Fruit fly (Drosophila melanogaster) whole organism, embryonic: Measurements from ENCODE around the gene Slh.

Experiments
- ATbp ChIP-seq: fragments of 200-800 bp; sonication (Bioruptor generic); optimal IDR thresholded peaks from 2 replicates; lab custom pipeline; 2017; ENCODE audit warnings: missing biosample characterization, mild to moderate bottlenecking, missing genetic modification characterization, missing genetic modification reagents
- Ada2b ChIP-seq: fragments of 200-800 bp; sonication (Bioruptor generic); IDR thresholded peaks from 2 replicates; pipeline ENCODE4 v1.3.6; 2022; ENCODE audit warnings: missing biosample characterization, missing genetic modification characterization
- Aef1 ChIP-seq: fragments of 200-800 bp; sonication (Bioruptor generic); IDR thresholded peaks from 3 replicates; pipeline ENCODE4 v1.3.6; 2022; ENCODE audit warnings: missing biosample characterization, missing genetic modification characterization
- B-H2 ChIP-seq: fragments of 200-800 bp; sonication (Bioruptor generic); optimal IDR thresholded peaks from 2 replicates; lab custom pipeline; 2018; ENCODE audit warnings: missing biosample characterization, mild to moderate bottlenecking, missing genetic modification characterization
- Blimp-1 ChIP-seq: fragments of 200-800 bp; sonication (Bioruptor generic); optimal IDR thresholded peaks from 3 replicates; lab custom pipeline; 2018; ENCODE audit warnings: missing biosample characterization, missing genetic modification characterization, mild to moderate bottlenecking, moderate library complexity, missing genetic modification reagents
- CG11456 ChIP-seq: fragments of 200-800 bp; sonication (Bioruptor generic); IDR thresholded peaks from 3 replicates; pipeline ENCODE4 v1.3.6; 2022; ENCODE audit warnings: missing biosample characterization, missing genetic modification characterization
- CG12744 ChIP-seq: fragments of 200-800 bp; sonication (Bioruptor generic); optimal IDR thresholded peaks from 2 replicates; lab custom pipeline; 2016; ENCODE audit warnings: missing biosample characterization, missing genetic modification characterization
- CG12769 ChIP-seq: fragments of 200-800 bp; sonication (Bioruptor generic); optimal IDR thresholded peaks from 2 replicates; lab custom pipeline; 2019; ENCODE audit warnings: missing biosample characterization, mild to moderate bottlenecking, missing genetic modification characterization, moderate library complexity
- CG14014 ChIP-seq: fragments of 200-800 bp; sonication (Bioruptor generic); IDR thresholded peaks from 2 replicates; pipeline ENCODE4 v1.3.6; 2022; ENCODE audit warnings: missing biosample characterization, missing genetic modification characterization
- CG14965 ChIP-seq: fragments of 200-800 bp; sonication (Bioruptor generic); optimal IDR thresholded peaks from 2 replicates; lab custom pipeline; 2016; ENCODE audit warnings: missing biosample characterization, missing genetic modification characterization, borderline replicate concordance
- CG15601 ChIP-seq: fragments of 200-800 bp; sonication (Bioruptor generic); optimal IDR thresholded peaks from 3 replicates; lab custom pipeline; 2019; ENCODE audit warnings: missing biosample characterization, mild to moderate bottlenecking, missing genetic modification characterization, moderate library complexity
- CG1603 ChIP-seq: fragments of 200-800 bp; sonication (Bioruptor generic); optimal IDR thresholded peaks from 2 replicates; lab custom pipeline; 2019; ENCODE audit warnings: missing biosample characterization, mild to moderate bottlenecking, missing genetic modification characterization, moderate library complexity
- CG17186 ChIP-seq: fragments of 200-800 bp; sonication (Bioruptor generic); optimal IDR thresholded peaks from 3 replicates; lab custom pipeline; 2017; ENCODE audit warnings: missing biosample characterization, missing genetic modification reagents, missing genetic modification characterization
- CG2678 ChIP-seq: fragments of 200-800 bp; sonication (Bioruptor generic); optimal IDR thresholded peaks from 3 replicates; lab custom pipeline; 2019; ENCODE audit warnings: missing biosample characterization, mild to moderate bottlenecking, missing genetic modification characterization, moderate library complexity
- CG31441 ChIP-seq: fragments of 200-800 bp; sonication (Bioruptor generic); IDR thresholded peaks from 2 replicates; pipeline ENCODE4 v1.3.6; 2022; ENCODE audit warnings: missing biosample characterization, missing genetic modification characterization
- CG32532 ChIP-seq: fragments of 200-800 bp; sonication (Bioruptor generic); IDR thresholded peaks from 2 replicates; pipeline ENCODE4 v1.3.6; 2022; ENCODE audit warnings: missing biosample characterization, missing genetic modification characterization
- CG3281 ChIP-seq: fragments of 200-800 bp; sonication (Bioruptor generic); optimal IDR thresholded peaks from 3 replicates; lab custom pipeline; 2017; ENCODE audit warnings: missing biosample characterization, mild to moderate bottlenecking, missing genetic modification characterization
- CG3407 ChIP-seq: fragments of 200-800 bp; sonication (Bioruptor generic); optimal IDR thresholded peaks from 2 replicates; lab custom pipeline; 2018; ENCODE audit warnings: missing biosample characterization, mild to moderate bottlenecking, missing genetic modification characterization
- CG34224 ChIP-seq: fragments of 200-800 bp; sonication (Bioruptor generic); IDR thresholded peaks from 3 replicates; pipeline ENCODE4 v1.3.6; 2022; ENCODE audit warnings: missing biosample characterization, missing genetic modification characterization; ENCODE audit not compliant: partially characterized antibody
- CG34376 ChIP-seq: fragments of 200-800 bp; sonication (Bioruptor generic); optimal IDR thresholded peaks from 2 replicates; lab custom pipeline; 2018; ENCODE audit warnings: missing biosample characterization, mild to moderate bottlenecking, missing genetic modification characterization
- CG7963 ChIP-seq: fragments of 200-800 bp; sonication (Bioruptor generic); IDR thresholded peaks from 3 replicates; pipeline ENCODE4 v1.3.6; 2022; ENCODE audit warnings: missing biosample characterization, missing genetic modification characterization; ENCODE audit not compliant: partially characterized antibody
- CoRest ChIP-seq: fragments of 200-800 bp; sonication (Bioruptor generic); optimal IDR thresholded peaks from 3 replicates; lab custom pipeline; 2018; ENCODE audit warnings: missing biosample characterization, mild to moderate bottlenecking, missing genetic modification characterization, moderate library complexity
- Drgx ChIP-seq: fragments of 200-800 bp; sonication (Bioruptor generic); IDR thresholded peaks from 2 replicates; pipeline ENCODE4 v1.3.6; 2022; ENCODE audit warnings: missing biosample characterization, missing genetic modification characterization
- Fer3 ChIP-seq: fragments of 200-800 bp; sonication (Bioruptor generic); optimal IDR thresholded peaks from 2 replicates; lab custom pipeline; 2018; ENCODE audit warnings: missing biosample characterization, mild to moderate bottlenecking, missing genetic modification characterization, moderate library complexity
- Gug ChIP-seq: fragments of 200-800 bp; sonication (Bioruptor generic); IDR thresholded peaks from 4 replicates; pipeline ENCODE4 v1.3.6; 2022; ENCODE audit warnings: missing biosample characterization, missing genetic modification characterization
- Hey ChIP-seq: fragments of 200-800 bp; sonication (Bioruptor generic); optimal IDR thresholded peaks from 3 replicates; lab custom pipeline; 2018; ENCODE audit warnings: missing biosample characterization, mild to moderate bottlenecking, missing genetic modification characterization
- Hr51 ChIP-seq, 2 experiments: fragments of 200-800 bp; sonication (Bioruptor generic); optimal IDR thresholded peaks; 2 replicates in 1 of 2; 3 replicates in 1 of 2; lab custom pipeline; 2016 to 2018; ENCODE audit warnings: missing biosample characterization in 2 of 2, missing genetic modification characterization in 2 of 2, mild to moderate bottlenecking in 1 of 2, moderate library complexity in 1 of 2
- Hsf ChIP-seq: fragments of 200-800 bp; sonication (Bioruptor generic); optimal IDR thresholded peaks from 3 replicates; lab custom pipeline; 2016; ENCODE audit warnings: missing biosample characterization, missing genetic modification characterization
- Scr ChIP-seq: fragments of 200-800 bp; sonication (Bioruptor generic); IDR thresholded peaks from 2 replicates; pipeline ENCODE4 v1.3.6; 2022; ENCODE audit warnings: missing biosample characterization, missing genetic modification characterization; ENCODE audit not compliant: partially characterized antibody
- bcd ChIP-seq: fragments of 200-800 bp; sonication (Bioruptor generic); optimal IDR thresholded peaks from 2 replicates; lab custom pipeline; 2017; ENCODE audit warnings: missing biosample characterization, mild to moderate bottlenecking, missing genetic modification characterization
- btn ChIP-seq: fragments of 200-800 bp; sonication (Bioruptor generic); optimal IDR thresholded peaks from 2 replicates; lab custom pipeline; 2016; ENCODE audit warnings: missing biosample characterization, missing genetic modification characterization
- caup ChIP-seq: fragments of 200-800 bp; sonication (Bioruptor generic); optimal IDR thresholded peaks from 3 replicates; lab custom pipeline; 2017; ENCODE audit warnings: missing biosample characterization, mild to moderate bottlenecking, missing genetic modification characterization, moderate library complexity; ENCODE audit not compliant: severe bottlenecking
- ci ChIP-seq: fragments of 200-800 bp; sonication (Bioruptor generic); IDR thresholded peaks from 3 replicates; pipeline ENCODE4 v1.3.6; 2022; ENCODE audit warnings: missing biosample characterization, missing genetic modification characterization
- dmrt99B ChIP-seq: fragments of 200-800 bp; sonication (Bioruptor generic); optimal IDR thresholded peaks from 2 replicates; lab custom pipeline; 2018; ENCODE audit warnings: missing biosample characterization, mild to moderate bottlenecking, missing genetic modification characterization, moderate library complexity
- exex ChIP-seq: fragments of 200-800 bp; sonication (Bioruptor generic); optimal IDR thresholded peaks from 4 replicates; lab custom pipeline; 2018; ENCODE audit warnings: missing biosample characterization, mild to moderate bottlenecking, missing genetic modification characterization, moderate library complexity
- gro ChIP-seq: fragments of 200-800 bp; sonication (Bioruptor generic); optimal IDR thresholded peaks from 2 replicates; lab custom pipeline; 2016; ENCODE audit warnings: missing biosample characterization, missing genetic modification characterization
- gt ChIP-seq: fragments of 200-800 bp; sonication (Bioruptor generic); IDR thresholded peaks from 2 replicates; pipeline ENCODE4 v1.3.6; 2022; ENCODE audit warnings: missing biosample characterization, missing genetic modification characterization
- ind ChIP-seq: fragments of 200-800 bp; sonication (Bioruptor generic); optimal IDR thresholded peaks from 3 replicates; lab custom pipeline; 2016; ENCODE audit warnings: missing biosample characterization, missing genetic modification characterization
- jigr1 ChIP-seq: fragments of 200-800 bp; sonication (Bioruptor generic); IDR thresholded peaks from 3 replicates; pipeline ENCODE4 v1.3.6; 2022; ENCODE audit warnings: missing biosample characterization, missing genetic modification characterization
- ken ChIP-seq: fragments of 200-800 bp; sonication (Bioruptor generic); IDR thresholded peaks from 3 replicates; pipeline ENCODE4 v1.3.6; 2022; ENCODE audit warnings: missing biosample characterization, missing genetic modification characterization
- luna ChIP-seq: fragments of 200-800 bp; sonication (Bioruptor generic); optimal IDR thresholded peaks from 2 replicates; lab custom pipeline; 2016; ENCODE audit warnings: missing biosample characterization, missing genetic modification characterization
- onecut ChIP-seq: fragments of 200-800 bp; sonication (Bioruptor generic); IDR thresholded peaks from 2 replicates; pipeline ENCODE4 v1.3.6; 2022; ENCODE audit warnings: missing biosample characterization, missing genetic modification characterization
- ranshi ChIP-seq: fragments of 200-800 bp; sonication (Bioruptor generic); IDR thresholded peaks from 2 replicates; pipeline ENCODE4 v1.3.6; 2022; ENCODE audit warnings: missing biosample characterization, missing genetic modification characterization
- schlank ChIP-seq: fragments of 200-800 bp; sonication (Bioruptor generic); optimal IDR thresholded peaks from 2 replicates; lab custom pipeline; 2018; ENCODE audit warnings: missing biosample characterization, mild to moderate bottlenecking, missing genetic modification characterization
- sens ChIP-seq: fragments of 200-800 bp; sonication (Bioruptor generic); peaks from one replicate; lab custom pipeline; 2016; ENCODE audit warnings: missing biosample characterization, missing genetic modification characterization
- slbo ChIP-seq: fragments of 200-800 bp; sonication (Bioruptor generic); IDR thresholded peaks from 2 replicates; pipeline ENCODE4 v1.3.6; 2022; ENCODE audit warnings: missing biosample characterization, missing genetic modification characterization
- sob ChIP-seq: fragments of 200-800 bp; sonication (Bioruptor generic); IDR thresholded peaks from 2 replicates; pipeline ENCODE4 v1.3.6; 2022; ENCODE audit warnings: missing biosample characterization, missing genetic modification characterization
- stwl ChIP-seq: fragments of 200-800 bp; sonication (Bioruptor generic); optimal IDR thresholded peaks from 3 replicates; lab custom pipeline; 2018; ENCODE audit warnings: missing biosample characterization, mild to moderate bottlenecking, missing genetic modification characterization, moderate library complexity
- tio ChIP-seq: fragments of 200-800 bp; sonication (Bioruptor generic); optimal IDR thresholded peaks from 2 replicates; lab custom pipeline; 2017; ENCODE audit warnings: missing biosample characterization, missing genetic modification characterization, inconsistent platforms
- trh ChIP-seq: fragments of 200-800 bp; sonication (Bioruptor generic); optimal IDR thresholded peaks from 2 replicates; lab custom pipeline; 2016; ENCODE audit warnings: missing biosample characterization, missing genetic modification characterization

Gene Slh

dm6 chr2L:2528097-2528496, 35.6 kb upstream of the Slh start (continued):
- TF ChIP-seq CG7963 (no peak), sob (GFP tag; lab: Robert Waterston, UW) (0 out of 2 replicates have a peak, but pooled peaks have one; percentile 37), Drgx (GFP tag; lab: Robert Waterston, UW) (no peak), CG31441 (GFP tag; lab: Robert Waterston, UW) (0 out of 2 replicates have a peak, but pooled peaks have one; percentile 15), Fer3 (tag; lab: Kevin White, UChicago) (peak; percentile 32), CG15601 (tag; lab: Kevin White, UChicago) (no peak), Hey (tag; lab: Kevin White, UChicago) (peak; percentile 55), gt (GFP tag; lab: Robert Waterston, UW) (no peak), ken (GFP tag; lab: Robert Waterston, UW) (0 out of 3 replicates have a peak, but pooled peaks have one; percentile 20), onecut (GFP tag; lab: Robert Waterston, UW) (peak; percentile 28; the same call in 1 of the 2 replicates), CG11456 (peak; percentile 40; the same call in 1 of the 3 replicates), ATbp (peak; percentile 19), CoRest (peak; percentile 8), CG2678 (peak; percentile 52), ind (GFP tag; lab: Kevin White, UChicago) (peak; percentile 19), CG12769 (tag; lab: Kevin White, UChicago) (peak; percentile 56), btn (GFP tag; lab: Kevin White, UChicago) (no peak), CG34224 (GFP tag; lab: Robert Waterston, UW) (no peak), CG1603 (peak; percentile 53), Ada2b (peak; percentile 38; the same call in 1 of the 2 replicates)

- TF ChIP-seq CG34376 (GFP tag; lab: Kevin White, UChicago) (no peak), jigr1 (no peak), schlank (tag; lab: Kevin White, UChicago) (no peak), CG12744 (GFP tag; lab: Kevin White, UChicago) (no peak), CG14965 (no peak), trh (GFP tag; lab: Kevin White, UChicago) (no peak), caup (GFP tag; lab: Kevin White, UChicago) (no peak), luna (no peak), CG17186 (GFP tag; lab: Kevin White, UChicago) (no peak), tio (no peak), Gug (GFP tag; lab: Robert Waterston, UW) (no peak), ken (GFP tag; lab: Robert Waterston, UW) (no peak), exex (tag; lab: Kevin White, UChicago) (no peak), Scr (no peak), gro (GFP tag; lab: Kevin White, UChicago) (no peak)
Measured at dm6 chr2L:2517937-2518336, 25.5 kb upstream of the Slh start, which contains the start of gene CG3528. TSS of gene CG3528 (minus strand) at chr2L:2518037.

dm6 chr2L:2501823-2502222, 9.4 kb upstream of the Slh start:
- TF ChIP-seq Hr51 (GFP tag; optimal IDR thresholded peaks at IDR 0.05; lab: Kevin White, UChicago) (peak in 1 of 2 experiments; percentile 22), CG14014 (GFP tag; lab: Robert Waterston, UW) (0 out of 2 replicates have a peak, but pooled peaks have one; percentile 36), Aef1 (GFP tag; lab: Robert Waterston, UW) (peak; percentile 30; the same call in 2 of the 3 replicates), ranshi (GFP tag; lab: Robert Waterston, UW) (peak; percentile 27; the same call in 1 of the 2 replicates), CG3407 (GFP tag; lab: Kevin White, UChicago) (no peak), B-H2 (GFP tag; lab: Kevin White, UChicago) (no peak), sens (GFP tag; lab: Kevin White, UChicago) (peak; percentile 48), stwl (tag; lab: Kevin White, UChicago) (no peak), bcd (GFP tag; lab: Kevin White, UChicago) (peak; percentile 16), gt (GFP tag; lab: Robert Waterston, UW) (no peak), CG3281 (GFP tag; lab: Kevin White, UChicago) (peak; percentile 43), dmrt99B (peak; percentile 38), slbo (GFP tag; lab: Robert Waterston, UW) (peak; percentile 55), Blimp-1 (GFP tag; lab: Kevin White, UChicago) (no peak), Hsf (peak; percentile 6), ci (GFP tag; lab: Robert Waterston, UW) (0 out of 3 replicates have a peak, but pooled peaks have one; percentile 16), CG32532 (GFP tag; lab: Robert Waterston, UW) (peak; percentile 52; the same call in 1 of the 2 replicates)
